Worm (Caenorhabditis elegans) whole organism, L4 larva: ENCODE data around the gene Y39A3B.8.
"Not testable (repeated sequence)": the region's sequence is repeated elsewhere in the genome, so short reads cannot be mapped to it uniquely, and the experiment has no call there.

Experiments
- Y48G9A.11 ChIP-seq: fragments of 200-800 bp; sonication (Bioruptor generic); IDR thresholded peaks from 2 replicates; pipeline ENCODE4 v1.3.6; 2022; ENCODE audit warnings: missing genetic modification reagents, missing genetic modification characterization, missing compliant biosample characterization
- ceh-44 ChIP-seq: fragments of 200-800 bp; sonication (Bioruptor generic); IDR thresholded peaks from 2 replicates; pipeline ENCODE4 v1.3.6; 2022; ENCODE audit warnings: missing genetic modification reagents, missing genetic modification characterization, missing compliant biosample characterization
- dmd-6 ChIP-seq: fragments of 200-800 bp; sonication (Bioruptor generic); IDR thresholded peaks from 2 replicates; pipeline ENCODE4 v1.3.6; 2022; ENCODE audit warnings: missing genetic modification reagents, missing genetic modification characterization, missing compliant biosample characterization
- fos-1 ChIP-seq: fragments of 150-350 bp; optimal IDR thresholded peaks from 2 replicates; lab custom pipeline; 2014; ENCODE audit warnings: missing biosample characterization, missing genetic modification characterization
- lsy-2 ChIP-seq, 2 experiments: fragments of 150-350 bp in 1 of 2; sonication (generic microtip) in 1 of 2; optimal IDR thresholded peaks; 2 replicates each; lab custom pipeline; 2014 to 2017; ENCODE audit warnings: missing biosample characterization in 2 of 2, missing genetic modification characterization in 2 of 2
- nhr-11 ChIP-seq: fragments of 150-350 bp; optimal IDR thresholded peaks from 2 replicates; lab custom pipeline; 2014; ENCODE audit warnings: missing biosample characterization, missing genetic modification characterization
- nhr-77 ChIP-seq: fragments of 150-350 bp; optimal IDR thresholded peaks from 2 replicates; lab custom pipeline; 2014; ENCODE audit warnings: missing biosample characterization, missing genetic modification characterization
- skn-1 ChIP-seq: fragments of 150-350 bp; optimal IDR thresholded peaks from 2 replicates; lab custom pipeline; 2014; ENCODE audit warnings: missing biosample characterization, missing genetic modification characterization
- unc-62 ChIP-seq, 3 experiments: fragments of 150-350 bp in 1 of 3; sonication (generic microtip); optimal IDR thresholded peaks in 2 of 3; peaks in 1 of 3; 1 replicate in 1 of 3; 2 replicates in 2 of 3; lab custom pipeline; 2014 to 2017; ENCODE audit warnings: missing biosample characterization in 3 of 3, missing genetic modification characterization in 3 of 3, missing genetic modification reagents in 3 of 3, missing genotype in 1 of 3
- ztf-11 ChIP-seq: fragments of 150-350 bp; optimal IDR thresholded peaks from 2 replicates; lab custom pipeline; 2014; ENCODE audit warnings: missing biosample characterization, missing genetic modification characterization

ce11 chrIII:1965161-1965560 lies 22.6 kb upstream of the Y39A3B.8 start:
- TF ChIP-seq Y48G9A.11 (GFP tag; lab: Robert Waterston, UW); ztf-11 (tag; lab: Kevin White, UChicago); lsy-2 (tag; optimal IDR thresholded peaks at IDR 0.05; lab: Kevin White, UChicago); unc-62 (GFP tag; optimal IDR thresholded peaks at IDR 0.05 in 1 of 2; lab: Kevin White, UChicago); unc-62 (tag; optimal IDR thresholded peaks at IDR 0.05; lab: Kevin White, UChicago); nhr-11 (tag; lab: Kevin White, UChicago); dmd-6 (GFP tag; lab: Robert Waterston, UW); nhr-77 (tag; lab: Kevin White, UChicago); skn-1; ceh-44; fos-1 (tag; lab: Kevin White, UChicago): not testable (repeated sequence)
